Worm (Caenorhabditis elegans): Measurements from ENCODE around the gene T10H9.1.

- TF ChIP-seq dao-5 (tag; optimal IDR thresholded peaks at IDR 0.05) (no peak), W03F9.2 (tag; optimal IDR thresholded peaks at IDR 0.05) (no peak)
Observed at ce11 chrV:6669520-6669919, 20.1 kb downstream of the T10H9.1 start, which contains the start of gene cest-28.
